Fruit fly (Drosophila melanogaster) whole organism, prepupa: ENCODE measurements around the gene eIF2Bbeta.

Experiments used
- CG3032 ChIP-seq: fragments of 200-800 bp; optimal IDR thresholded peaks from 2 replicates; lab custom pipeline; 2019; ENCODE audit warnings: missing biosample characterization, mild to moderate bottlenecking, missing genetic modification characterization, moderate library complexity
- CG3919 ChIP-seq: fragments of 200-800 bp; sonication (Bioruptor generic); optimal IDR thresholded peaks from 3 replicates; lab custom pipeline; 2016; ENCODE audit warnings: missing biosample characterization, missing genetic modification characterization
- CG8319 ChIP-seq: fragments of 200-800 bp; sonication (Bioruptor generic); optimal IDR thresholded peaks from 3 replicates; lab custom pipeline; 2016; ENCODE audit warnings: missing biosample characterization, missing genetic modification characterization
- CG9139 ChIP-seq: fragments of 200-800 bp; sonication (Bioruptor generic); optimal IDR thresholded peaks from 3 replicates; lab custom pipeline; 2017; ENCODE audit warnings: missing biosample characterization, mild to moderate bottlenecking, missing genetic modification characterization
- Met ChIP-seq: fragments of 200-800 bp; sonication (Bioruptor generic); optimal IDR thresholded peaks from 3 replicates; lab custom pipeline; 2016; ENCODE audit warnings: missing biosample characterization, missing genetic modification characterization

dm6 chrX:2720122-2720521 is 15.8 kb downstream of the eIF2Bbeta start, which contains the start of gene CG2701:
- TF ChIP-seq CG3032 (tag; lab: Kevin White, UChicago) (no peak), CG8319 (no peak), Met (no peak), CG3919 (GFP tag; lab: Kevin White, UChicago) (no peak), CG9139 (no peak)
